Worm (Caenorhabditis elegans): ENCODE measurements around the gene F32D8.7.

Gene F32D8.7

ce11 chrV:10871457-10871861, 26.8 kb upstream of the F32D8.7 start:
- TF ChIP-seq scrt-1 (GFP tag; IDR thresholded peaks at IDR 0.05) (no peak), ets-7 (tag; optimal IDR thresholded peaks at IDR 0.05) (no peak), aly-1 (tag; optimal IDR thresholded peaks at IDR 0.05) (no peak), B0310.2 (tag; optimal IDR thresholded peaks at IDR 0.05) (no peak)

- TF ChIP-seq hmbx-1 (tag; optimal IDR thresholded peaks at IDR 0.05) = no peak
- no peak for TF ChIP-seq ceh-13 (GFP tag; optimal IDR thresholded peaks at IDR 0.05)
- TF ChIP-seq hmg-4 (GFP tag; optimal IDR thresholded peaks at IDR 0.05) = no peak
- no peak for TF ChIP-seq tbx-11 (GFP tag; IDR thresholded peaks at IDR 0.05)
- no peak for TF ChIP-seq tra-4 (tag; optimal IDR thresholded peaks at IDR 0.05)
- TF ChIP-seq F13C5.2 (tag; optimal IDR thresholded peaks at IDR 0.05) = no peak
- TF ChIP-seq ets-7 (tag; optimal IDR thresholded peaks at IDR 0.05) = no peak
These were observed 25.0 kb upstream of the F32D8.7 start for ce11 chrV:10873190-10873589.

ce11 chrV:10874938-10875599, 23.2 kb upstream of the F32D8.7 start:
- TF ChIP-seq tra-4 (tag; optimal IDR thresholded peaks at IDR 0.05) (no peak), ama-1 (optimal IDR thresholded peaks at IDR 0.05) (no peak), B0310.2 (tag; optimal IDR thresholded peaks at IDR 0.05) (no peak), hmg-4 (GFP tag; optimal IDR thresholded peaks at IDR 0.05) (no peak), flt-1 (GFP tag; IDR thresholded peaks at IDR 0.05) (no peak), tbx-11 (GFP tag; IDR thresholded peaks at IDR 0.05) (no peak), scrt-1 (GFP tag; IDR thresholded peaks at IDR 0.05) (no peak), ceh-13 (GFP tag; optimal IDR thresholded peaks at IDR 0.05) (no peak), ceh-36 (tag; optimal IDR thresholded peaks at IDR 0.05) (no peak), tbx-37 (GFP tag; conservative IDR thresholded peaks at IDR 0.05) (no peak), hnd-1 (tag; optimal IDR thresholded peaks at IDR 0.05) (no peak)

- no peak for TF ChIP-seq tbx-11 (GFP tag; IDR thresholded peaks at IDR 0.05)
These were observed 21.7 kb upstream of the F32D8.7 start for ce11 chrV:10876512-10876911.

- TF ChIP-seq ceh-13 (GFP tag; optimal IDR thresholded peaks at IDR 0.05) (no peak), ets-7 (tag; optimal IDR thresholded peaks at IDR 0.05) (no peak), hmg-4 (GFP tag; optimal IDR thresholded peaks at IDR 0.05) (no peak), tra-4 (tag; optimal IDR thresholded peaks at IDR 0.05) (no peak), tbx-37 (GFP tag; conservative IDR thresholded peaks at IDR 0.05) (no peak), scrt-1 (GFP tag; IDR thresholded peaks at IDR 0.05) (no peak), B0310.2 (tag; optimal IDR thresholded peaks at IDR 0.05) (no peak), pes-1 (GFP tag; IDR thresholded peaks at IDR 0.05) (no peak), F13C5.2 (tag; optimal IDR thresholded peaks at IDR 0.05) (no peak), aly-1 (tag; optimal IDR thresholded peaks at IDR 0.05) (no peak), tbx-11 (GFP tag; IDR thresholded peaks at IDR 0.05) (no peak), flt-1 (GFP tag; IDR thresholded peaks at IDR 0.05) (no peak)
These were observed 20.2 kb upstream of the F32D8.7 start for ce11 chrV:10877808-10878600.

- TF ChIP-seq sea-1 (GFP tag; conservative IDR thresholded peaks at IDR 0.05) (no peak), scrt-1 (GFP tag; IDR thresholded peaks at IDR 0.05) (no peak), hmbx-1 (tag; optimal IDR thresholded peaks at IDR 0.05) (no peak), hnd-1 (tag; optimal IDR thresholded peaks at IDR 0.05) (no peak), aly-1 (tag; optimal IDR thresholded peaks at IDR 0.05) (no peak), tbx-37 (GFP tag; conservative IDR thresholded peaks at IDR 0.05) (no peak), tbx-11 (GFP tag; IDR thresholded peaks at IDR 0.05) (no peak), ets-7 (tag; optimal IDR thresholded peaks at IDR 0.05) (no peak), hmg-4 (GFP tag; optimal IDR thresholded peaks at IDR 0.05) (no peak), tra-4 (tag; optimal IDR thresholded peaks at IDR 0.05) (no peak), ceh-13 (GFP tag; optimal IDR thresholded peaks at IDR 0.05) (no peak), ama-1 (optimal IDR thresholded peaks at IDR 0.05) (no peak), B0310.2 (tag; optimal IDR thresholded peaks at IDR 0.05) (no peak), pes-1 (GFP tag; IDR thresholded peaks at IDR 0.05) (no peak), F13C5.2 (tag; optimal IDR thresholded peaks at IDR 0.05) (no peak), ceh-36 (tag; optimal IDR thresholded peaks at IDR 0.05) (no peak), flt-1 (GFP tag; IDR thresholded peaks at IDR 0.05) (no peak)
These were observed 17.9 kb upstream of the F32D8.7 start, which contains the start of gene F32D8.1 for ce11 chrV:10880138-10880882. TSS of gene F32D8.1 (plus strand) at chrV:10880832.

ce11 chrV:10883478-10883877, 14.8 kb upstream of the F32D8.7 start, which contains the start of gene F32D8.2:
TSS of gene F32D8.2 (plus strand) at chrV:10883778.
- TF ChIP-seq pes-1 (GFP tag; IDR thresholded peaks at IDR 0.05) (no peak), sea-1 (GFP tag; conservative IDR thresholded peaks at IDR 0.05) (no peak), hmg-4 (GFP tag; optimal IDR thresholded peaks at IDR 0.05) (no peak), F13C5.2 (tag; optimal IDR thresholded peaks at IDR 0.05) (no peak), B0310.2 (tag; optimal IDR thresholded peaks at IDR 0.05) (no peak), flt-1 (GFP tag; IDR thresholded peaks at IDR 0.05) (no peak), ceh-13 (GFP tag; optimal IDR thresholded peaks at IDR 0.05) (no peak), ama-1 (optimal IDR thresholded peaks at IDR 0.05) (no peak), scrt-1 (GFP tag; IDR thresholded peaks at IDR 0.05) (no peak), aly-1 (tag; optimal IDR thresholded peaks at IDR 0.05) (no peak), hmbx-1 (tag; optimal IDR thresholded peaks at IDR 0.05) (no peak), tbx-37 (GFP tag; conservative IDR thresholded peaks at IDR 0.05) (no peak), tbx-11 (GFP tag; IDR thresholded peaks at IDR 0.05) (no peak), tra-4 (tag; optimal IDR thresholded peaks at IDR 0.05) (no peak), ceh-36 (tag; optimal IDR thresholded peaks at IDR 0.05) (no peak)
